Worm (Caenorhabditis elegans) whole organism, L4 larva: Measurements from ENCODE around the gene catp-2.
"Not testable (repeated sequence)": the region's sequence is repeated elsewhere in the genome, so short reads cannot be mapped to it uniquely, and the experiment has no call there.

ENCODE experiments used
- T20F7.1 ChIP-seq: fragments of 200-800 bp; sonication (Bioruptor generic); optimal IDR thresholded peaks from 2 replicates; lab custom pipeline; 2018; ENCODE audit warnings: mild to moderate bottlenecking, missing genetic modification characterization, missing compliant biosample characterization
- aha-1 ChIP-seq: fragments of 150-350 bp; peaks from one replicate; lab custom pipeline; 2014; ENCODE audit warnings: missing biosample characterization, missing genetic modification characterization
- aly-2 ChIP-seq: sonication (generic microtip); optimal IDR thresholded peaks from 2 replicates; lab custom pipeline; 2018; ENCODE audit warnings: missing biosample characterization, missing genetic modification characterization
- ceh-20 ChIP-seq: fragments of 200-800 bp; sonication (Bioruptor generic); IDR thresholded peaks from 2 replicates; pipeline ENCODE4 v1.3.6; 2022; ENCODE audit warnings: missing genetic modification reagents, missing genetic modification characterization, missing compliant biosample characterization
- ceh-28 ChIP-seq: fragments of 150-350 bp; optimal IDR thresholded peaks from 2 replicates; lab custom pipeline; 2014; ENCODE audit warnings: missing biosample characterization, missing genetic modification reagents, missing genetic modification characterization
- cey-2 ChIP-seq: sonication (generic microtip); optimal IDR thresholded peaks from 3 replicates; lab custom pipeline; 2017; ENCODE audit warnings: missing genetic modification characterization, mild to moderate bottlenecking, missing compliant biosample characterization, antibody characterized with exemption, borderline replicate concordance; ENCODE audit not compliant: insufficient read depth
- daf-12 ChIP-seq: fragments of 150-350 bp; optimal IDR thresholded peaks from 2 replicates; lab custom pipeline; 2014; ENCODE audit warnings: missing biosample characterization, missing genetic modification reagents, missing genetic modification characterization
- daf-16 ChIP-seq, 3 experiments: sonication (generic microtip); optimal IDR thresholded peaks; 2 replicates each; lab custom pipeline; 2016 to 2017; ENCODE audit warnings: missing genetic modification characterization in 3 of 3, missing genetic modification reagents in 3 of 3, mild to moderate bottlenecking in 2 of 3, missing compliant biosample characterization in 2 of 3, missing biosample characterization in 1 of 3, moderate library complexity in 1 of 3
- dmd-6 ChIP-seq: fragments of 200-800 bp; sonication (Bioruptor generic); IDR thresholded peaks from 2 replicates; pipeline ENCODE4 v1.3.6; 2022; ENCODE audit warnings: missing genetic modification reagents, missing genetic modification characterization, missing compliant biosample characterization
- gei-8 ChIP-seq: fragments of 200-800 bp; sonication (Bioruptor generic); optimal IDR thresholded peaks from 2 replicates; lab custom pipeline; 2018; ENCODE audit warnings: mild to moderate bottlenecking, missing genetic modification characterization, missing compliant biosample characterization
- hlh-11 ChIP-seq: fragments of 200-800 bp; sonication (Bioruptor generic); optimal IDR thresholded peaks from 2 replicates; lab custom pipeline; 2018; ENCODE audit warnings: mild to moderate bottlenecking, missing genetic modification characterization, missing compliant biosample characterization
- hlh-30 ChIP-seq: sonication (generic microtip); optimal IDR thresholded peaks from 2 replicates; lab custom pipeline; 2017; ENCODE audit warnings: antibody characterized with exemption, mild to moderate bottlenecking, missing genetic modification characterization, missing compliant biosample characterization; ENCODE audit not compliant: insufficient read depth
- jun-1 ChIP-seq: fragments of 150-350 bp; optimal IDR thresholded peaks from 2 replicates; lab custom pipeline; 2014; ENCODE audit warnings: missing biosample characterization, missing genetic modification reagents, missing genetic modification characterization
- lin-13 ChIP-seq: fragments of 150-350 bp; optimal IDR thresholded peaks from 2 replicates; lab custom pipeline; 2014; ENCODE audit warnings: missing biosample characterization, missing genetic modification reagents, missing genetic modification characterization
- lir-3 ChIP-seq: sonication (generic microtip); optimal IDR thresholded peaks from 2 replicates; lab custom pipeline; 2016; ENCODE audit warnings: mild to moderate bottlenecking, missing genetic modification characterization, missing compliant biosample characterization
- lsy-2 ChIP-seq, 2 experiments: fragments of 150-350 bp in 1 of 2; sonication (generic microtip) in 1 of 2; optimal IDR thresholded peaks; 2 replicates each; lab custom pipeline; 2014 to 2017; ENCODE audit warnings: missing biosample characterization in 2 of 2, missing genetic modification characterization in 2 of 2
- mdl-1 ChIP-seq, 2 experiments: fragments of 150-350 bp in 1 of 2; sonication (generic microtip) in 1 of 2; optimal IDR thresholded peaks; 2 replicates each; lab custom pipeline; 2014 to 2017; ENCODE audit warnings: missing biosample characterization in 2 of 2, missing genetic modification characterization in 2 of 2
- mdt-29 ChIP-seq: fragments of 200-800 bp; sonication (Bioruptor generic); IDR thresholded peaks from 2 replicates; pipeline ENCODE4 v1.3.6; 2022; ENCODE audit warnings: missing genetic modification reagents, missing genetic modification characterization, missing compliant biosample characterization
- mep-1 ChIP-seq: fragments of 150-350 bp; sonication (generic microtip); optimal IDR thresholded peaks from 3 replicates; lab custom pipeline; 2014; ENCODE audit warnings: missing biosample characterization, missing genetic modification characterization
- mes-2 ChIP-seq: sonication (generic microtip); optimal IDR thresholded peaks from 2 replicates; lab custom pipeline; 2016; ENCODE audit warnings: missing genotype, mild to moderate bottlenecking, missing genetic modification characterization, missing compliant biosample characterization; ENCODE audit not compliant: poor library complexity, severe bottlenecking
- mxl-2 ChIP-seq: fragments of 200-800 bp; sonication (Bioruptor generic); conservative IDR thresholded peaks from 2 replicates; pipeline ENCODE4 v1.3.6; 2022; ENCODE audit warnings: missing genetic modification reagents, missing genetic modification characterization, missing compliant biosample characterization
- nhr-102 ChIP-seq: sonication (generic microtip); optimal IDR thresholded peaks from 2 replicates; lab custom pipeline; 2016; ENCODE audit warnings: mild to moderate bottlenecking, missing genetic modification characterization, moderate library complexity, missing compliant biosample characterization
- nhr-111 ChIP-seq: fragments of 200-800 bp; sonication (Bioruptor generic); optimal IDR thresholded peaks from 2 replicates; lab custom pipeline; 2018; ENCODE audit warnings: mild to moderate bottlenecking, missing genetic modification characterization, missing compliant biosample characterization
- nhr-28 ChIP-seq: fragments of 150-350 bp; optimal IDR thresholded peaks from 2 replicates; lab custom pipeline; 2014; ENCODE audit warnings: missing biosample characterization, missing genetic modification characterization
- nhr-48 ChIP-seq: sonication (generic microtip); optimal IDR thresholded peaks from 2 replicates; lab custom pipeline; 2016; ENCODE audit warnings: mild to moderate bottlenecking, missing genetic modification characterization, missing compliant biosample characterization
- nhr-77 ChIP-seq: fragments of 150-350 bp; optimal IDR thresholded peaks from 2 replicates; lab custom pipeline; 2014; ENCODE audit warnings: missing biosample characterization, missing genetic modification characterization
- pha-4 ChIP-seq, 2 experiments: fragments of 150-350 bp in 1 of 2; fragments of 200-800 bp in 1 of 2; sonication (Bioruptor generic) in 1 of 2; IDR thresholded peaks in 1 of 2; optimal IDR thresholded peaks in 1 of 2; 2 replicates each; pipeline versions ENCODE4 v1.3.6 to Lab custom; 2014 to 2022; ENCODE audit warnings: missing genetic modification characterization in 2 of 2, missing genetic modification reagents in 2 of 2, missing biosample characterization in 1 of 2, missing compliant biosample characterization in 1 of 2
- set-16 ChIP-seq: fragments of 200-800 bp; sonication (Bioruptor generic); IDR thresholded peaks from 2 replicates; pipeline ENCODE4 v1.3.6; 2022; ENCODE audit warnings: missing genetic modification reagents, missing genetic modification characterization, missing compliant biosample characterization
- spr-3 ChIP-seq: fragments of 200-800 bp; sonication (Bioruptor generic); optimal IDR thresholded peaks from 2 replicates; lab custom pipeline; 2018; ENCODE audit warnings: mild to moderate bottlenecking, missing genetic modification characterization, missing compliant biosample characterization
- tag-97 ChIP-seq: fragments of 200-800 bp; sonication (Bioruptor generic); IDR thresholded peaks from 2 replicates; pipeline ENCODE4 v1.3.6; 2022; ENCODE audit warnings: missing genetic modification characterization, missing compliant biosample characterization
- unc-62 ChIP-seq, 3 experiments: fragments of 150-350 bp in 1 of 3; sonication (generic microtip); optimal IDR thresholded peaks in 2 of 3; peaks in 1 of 3; 1 replicate in 1 of 3; 2 replicates in 2 of 3; lab custom pipeline; 2014 to 2017; ENCODE audit warnings: missing biosample characterization in 3 of 3, missing genetic modification characterization in 3 of 3, missing genetic modification reagents in 3 of 3, missing genotype in 1 of 3
- zip-2 ChIP-seq: fragments of 150-350 bp; optimal IDR thresholded peaks from 2 replicates; lab custom pipeline; 2014; ENCODE audit warnings: missing biosample characterization, missing genetic modification characterization
- ztf-7 ChIP-seq: fragments of 150-350 bp; optimal IDR thresholded peaks from 2 replicates; lab custom pipeline; 2014; ENCODE audit warnings: missing biosample characterization, missing genetic modification characterization

catp-2 gene

DNA sequence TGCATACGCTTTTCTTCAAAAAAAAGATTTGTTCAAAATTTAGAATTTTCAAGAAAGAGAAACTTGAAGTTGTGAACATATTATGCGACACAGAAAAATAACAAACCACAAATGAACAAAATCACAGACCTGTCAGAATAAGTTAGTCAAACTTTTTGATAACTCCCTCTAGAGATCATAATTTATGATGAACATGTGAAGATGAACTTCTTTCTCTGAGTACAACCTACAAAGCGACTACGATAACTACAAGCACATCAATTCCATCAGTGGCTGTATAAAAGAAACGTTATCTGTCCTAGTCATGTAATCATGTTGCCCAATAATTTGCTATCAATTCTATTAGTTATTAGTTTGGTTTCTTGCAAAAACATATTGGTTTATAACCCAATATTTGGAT lies 38.8 kb upstream of the catp-2 start, which contains the start of gene ugt-9:
Gene ugt-9 (plus strand): TSS at position 305 of the 400 bp plus-strand sequence.
- TF ChIP-seq nhr-77 (peak; percentile 53), daf-16 (GFP tag; optimal IDR thresholded peaks at IDR 0.05; lab: Kevin White, UChicago) (no peak), daf-16 (tag; optimal IDR thresholded peaks at IDR 0.05; lab: Kevin White, UChicago) (peak; percentile 17), hlh-30 (tag; lab: Kevin White, UChicago) (no peak), unc-62 (GFP tag; optimal IDR thresholded peaks at IDR 0.05 in 1 of 2; lab: Kevin White, UChicago) (peak in 1 of 2 experiments; percentile 84), unc-62 (tag; optimal IDR thresholded peaks at IDR 0.05; lab: Kevin White, UChicago) (no peak), jun-1 (tag; lab: Kevin White, UChicago) (no peak), nhr-28 (tag; lab: Kevin White, UChicago) (peak; percentile 99), tag-97 (GFP tag; lab: Robert Waterston, UW) (no peak)
- TF ChIP-seq, all 104 proteins: peak for 4

DNA sequence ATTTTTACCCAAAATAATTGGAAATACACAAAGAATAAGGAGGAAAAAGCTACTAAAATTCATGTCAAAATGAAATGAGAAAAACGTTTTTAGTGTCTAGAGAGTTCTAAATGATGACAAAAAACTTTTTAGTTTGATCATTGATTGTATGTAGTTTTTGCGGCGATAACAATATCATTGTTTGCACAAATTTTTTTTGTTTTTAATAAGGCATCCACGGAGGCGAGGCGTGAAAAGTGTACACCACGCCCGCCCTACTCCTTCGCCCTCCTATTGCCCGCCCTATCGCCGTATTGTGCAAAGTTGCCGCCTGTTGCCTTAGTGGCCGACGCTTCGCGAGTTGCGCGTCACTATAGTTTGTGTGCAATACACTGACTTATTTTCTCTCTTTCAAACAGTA lies 34.5 kb upstream of the catp-2 start, which contains the start of gene ugt-10:
Gene ugt-10 (minus strand): TSS at position 101 of the 400 bp plus-strand sequence.
- peak in 1 of 2 experiments; percentile 75 for TF ChIP-seq unc-62 (GFP tag; optimal IDR thresholded peaks at IDR 0.05 in 1 of 2; lab: Kevin White, UChicago)
- not testable (repeated sequence) for TF ChIP-seq unc-62 (tag; optimal IDR thresholded peaks at IDR 0.05; lab: Kevin White, UChicago)
- TF ChIP-seq, all 104 proteins: peak for 1; not testable (repeated sequence) for 103

DNA sequence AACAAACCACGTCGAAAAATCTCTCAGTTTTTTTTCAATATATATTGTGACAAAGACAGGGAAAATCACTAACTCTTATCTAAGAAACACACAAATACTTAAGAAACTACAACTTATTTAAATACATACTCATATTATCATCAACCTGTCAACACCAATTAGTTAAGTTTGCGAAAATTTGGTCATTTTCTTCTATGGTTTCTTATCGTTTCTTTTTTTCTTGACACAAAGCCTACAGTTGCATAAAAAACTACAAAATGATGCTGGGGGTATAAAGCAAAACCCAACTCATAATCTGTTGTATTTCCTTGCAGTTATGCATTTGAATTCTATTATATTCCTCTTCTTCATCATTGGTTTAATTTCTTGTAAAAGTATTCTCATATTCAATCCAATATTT lies 33.4 kb upstream of the catp-2 start, which contains the start of gene ugt-67:
Gene ugt-67 (plus strand): TSS at position 301 of the 400 bp plus-strand sequence.
- TF ChIP-seq nhr-28 (tag; lab: Kevin White, UChicago), result peak; percentile 7
- no peak for TF ChIP-seq ceh-20
- TF ChIP-seq, all 104 proteins: peak for 1

DNA sequence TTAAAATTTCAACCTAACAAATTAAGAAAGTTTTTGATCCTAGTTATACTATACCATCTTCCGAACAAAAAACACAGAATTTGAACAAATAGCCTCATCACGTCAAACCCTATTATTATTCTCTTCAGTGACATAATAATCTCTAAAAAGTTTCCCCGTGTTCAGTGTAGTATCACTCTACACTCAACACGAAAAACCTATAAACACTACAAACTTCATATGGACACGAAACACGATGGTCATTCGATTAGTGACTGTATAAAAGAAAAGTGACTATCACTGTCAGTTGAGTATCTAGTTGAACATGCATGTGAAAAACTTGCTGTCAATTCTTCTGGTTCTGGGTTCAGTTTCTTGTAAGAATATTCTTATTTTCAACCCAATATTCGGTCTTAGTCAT lies 30.8 kb upstream of the catp-2 start, which contains the start of gene ugt-8:
Gene ugt-8 (plus strand): TSS at position 235 of the 400 bp plus-strand sequence.
- TF ChIP-seq mep-1 (no peak), nhr-28 (tag; lab: Kevin White, UChicago) (peak; percentile 100), daf-12 (tag; lab: Kevin White, UChicago) (no peak), lin-13 (GFP tag; lab: Kevin White, UChicago) (no peak), mdl-1 (tag; optimal IDR thresholded peaks at IDR 0.05; lab: Kevin White, UChicago) (peak in 1 of 2 experiments; percentile 0)

DNA sequence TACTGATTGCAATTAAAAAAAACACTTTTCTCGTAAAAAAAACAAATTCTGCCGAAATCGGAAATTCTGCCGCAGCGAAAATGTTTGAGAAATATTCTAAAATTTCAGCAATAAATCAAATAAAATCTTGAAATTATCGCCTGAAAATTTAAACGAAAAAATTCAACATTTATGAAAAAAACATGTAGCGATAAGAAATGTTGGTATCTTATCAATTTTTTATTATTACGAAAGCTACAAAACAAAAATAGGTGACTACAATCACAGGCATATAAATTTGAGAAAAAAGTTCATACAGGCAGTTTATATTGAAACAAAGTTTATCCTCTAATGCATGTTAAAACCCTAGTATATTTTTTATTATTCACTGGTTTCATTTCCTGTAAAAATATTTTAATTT lies 28.6 kb upstream of the catp-2 start, which contains the start of gene ugt-14:
Gene ugt-14 (plus strand): TSS at position 301 of the 400 bp plus-strand sequence.
- no peak for TF ChIP-seq hlh-30 (tag; lab: Kevin White, UChicago)
- TF ChIP-seq nhr-28 (tag; lab: Kevin White, UChicago), result peak; percentile 88
- no peak for TF ChIP-seq ceh-28 (tag; lab: Kevin White, UChicago)

DNA sequence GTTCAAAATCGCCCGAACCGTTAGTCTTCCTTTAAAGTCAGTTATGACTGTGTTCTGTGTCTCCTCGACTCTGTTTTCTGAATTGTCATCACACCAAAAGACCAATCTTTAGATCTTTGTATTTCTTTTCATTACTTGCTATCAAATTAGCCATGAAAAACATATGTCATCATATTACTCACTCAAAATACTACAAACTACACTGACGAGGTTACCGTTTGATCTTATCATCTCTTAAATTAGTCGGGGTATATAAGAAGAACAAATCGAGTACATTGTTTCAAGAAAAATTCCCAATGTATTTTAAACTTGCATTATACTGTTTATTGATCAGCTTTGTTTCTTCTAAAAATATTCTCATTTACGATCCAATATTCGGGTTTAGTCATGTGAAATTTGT lies 25.9 kb upstream of the catp-2 start, which contains the start of gene ugt-13:
Gene ugt-13 (plus strand): TSS at position 294 of the 400 bp plus-strand sequence.
- TF ChIP-seq lsy-2 (tag; optimal IDR thresholded peaks at IDR 0.05; lab: Kevin White, UChicago) (peak in 1 of 2 experiments; percentile 28), nhr-28 (tag; lab: Kevin White, UChicago) (peak; percentile 94), daf-16 (GFP tag; optimal IDR thresholded peaks at IDR 0.05; lab: Kevin White, UChicago) (no peak), daf-16 (tag; optimal IDR thresholded peaks at IDR 0.05; lab: Kevin White, UChicago) (no peak), hlh-30 (tag; lab: Kevin White, UChicago) (peak; percentile 9), aha-1 (tag; lab: Kevin White, UChicago) (peak; percentile 73), spr-3 (GFP tag; lab: Kevin White, UChicago) (no peak), cey-2 (tag; lab: Kevin White, UChicago) (peak; percentile 47), nhr-102 (tag; lab: Kevin White, UChicago) (peak; percentile 33), nhr-48 (tag; lab: Kevin White, UChicago) (peak; percentile 39), ztf-7 (tag; lab: Kevin White, UChicago) (peak; percentile 97), T20F7.1 (GFP tag; lab: Kevin White, UChicago) (no peak), mep-1 (peak; percentile 61), aly-2 (tag; lab: Kevin White, UChicago) (no peak)

DNA sequence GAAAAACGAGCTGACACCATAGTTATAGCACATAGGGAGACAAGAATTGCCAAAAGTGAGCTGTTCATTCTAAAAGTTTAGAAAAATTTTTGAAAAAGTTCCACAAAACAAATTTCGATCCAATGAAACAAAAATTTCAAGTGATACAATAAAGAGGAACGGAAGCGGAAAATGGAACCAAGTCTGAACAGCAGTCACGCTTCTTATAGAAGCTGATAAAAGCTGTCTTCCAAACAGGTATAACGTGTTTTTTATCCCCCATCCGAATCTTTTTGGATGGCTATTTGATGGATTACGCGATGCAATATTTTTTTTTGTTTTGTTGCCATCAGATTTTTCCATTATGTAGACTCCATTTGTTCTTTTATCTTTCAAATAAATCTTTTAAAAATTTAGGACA lies 22.2 kb upstream of the catp-2 start, which contains the start of gene H23N18.5:
Gene H23N18.5 (minus strand): TSS at position 69 of the 400 bp plus-strand sequence.
- no peak for TF ChIP-seq pha-4 (GFP tag; IDR thresholded peaks at IDR 0.05; lab: Robert Waterston, UW)
- TF ChIP-seq pha-4 (tag; optimal IDR thresholded peaks at IDR 0.05; lab: Kevin White, UChicago), result no peak
- peak; percentile 16 for TF ChIP-seq hlh-11 (tag; lab: Kevin White, UChicago)
- peak; percentile 19 for TF ChIP-seq nhr-48 (tag; lab: Kevin White, UChicago)
- TF ChIP-seq set-16, result no peak
- no peak for TF ChIP-seq gei-8 (GFP tag; lab: Kevin White, UChicago)
- TF ChIP-seq zip-2 (tag; lab: Kevin White, UChicago), result no peak
- TF ChIP-seq aha-1 (tag; lab: Kevin White, UChicago), result peak; percentile 32
- peak in 1 of 2 experiments; percentile 33 for TF ChIP-seq mdl-1 (tag; optimal IDR thresholded peaks at IDR 0.05; lab: Kevin White, UChicago)
- no peak for TF ChIP-seq tag-97 (GFP tag; lab: Robert Waterston, UW)
- TF ChIP-seq nhr-28 (tag; lab: Kevin White, UChicago), result peak; percentile 43
- no peak for TF ChIP-seq mdt-29 (GFP tag; lab: Robert Waterston, UW)
- TF ChIP-seq lir-3 (tag; lab: Kevin White, UChicago), result no peak
- no peak for TF ChIP-seq mes-2 (tag; lab: Kevin White, UChicago)
- TF ChIP-seq dmd-6, result no peak
- no peak for TF ChIP-seq nhr-111 (GFP tag; lab: Kevin White, UChicago)
- TF ChIP-seq mxl-2 (GFP tag; lab: Robert Waterston, UW), result no peak
